Fruit fly (Drosophila melanogaster): ENCODE results near the gene fz2.

Gene fz2

DNA sequence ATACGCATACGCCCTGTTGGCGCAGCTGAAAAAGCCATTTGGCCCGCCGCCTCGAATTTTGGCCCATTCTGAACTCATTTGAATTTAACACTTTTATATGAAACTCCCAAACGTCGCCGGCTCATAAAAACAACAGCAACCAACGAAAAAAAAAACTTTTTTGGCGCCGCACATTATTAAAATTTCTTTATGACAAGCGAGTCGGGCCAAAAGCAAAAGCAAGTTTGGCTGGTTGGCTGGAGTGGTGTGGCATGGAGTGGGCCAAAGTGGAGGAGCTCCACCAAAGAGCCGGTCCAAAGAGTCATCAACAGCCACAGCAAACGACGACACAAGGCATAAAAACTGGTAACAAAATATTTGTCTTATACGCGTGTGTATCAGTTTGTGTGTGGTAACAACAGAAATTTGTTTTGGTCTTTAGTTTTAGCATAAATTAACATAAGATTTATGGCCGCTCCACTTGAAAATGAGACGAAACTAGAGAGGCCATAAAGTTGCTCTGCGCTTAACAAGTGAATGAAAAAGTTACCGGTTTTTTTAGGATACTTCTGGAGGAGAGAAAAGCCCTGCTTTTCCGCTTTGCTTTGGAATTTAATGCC is 35.4 kb downstream of the fz2 start (continued):
- TF ChIP-seq CG12071 (GFP tag; optimal IDR thresholded peaks at IDR 0.05) (no peak), Atf-2 (GFP tag; optimal IDR thresholded peaks at IDR 0.05) (no peak), Med (GFP tag) (peak; percentile 57), emc (GFP tag; optimal IDR thresholded peaks at IDR 0.05) (no peak)

dm6 chr3L:19198772-19199171 is 36.4 kb downstream of the fz2 start:
- TF ChIP-seq abd-A (tag; optimal IDR thresholded peaks at IDR 0.05) (peak; percentile 85), onecut (GFP tag; IDR thresholded peaks at IDR 0.05) (no peak), oc (tag; optimal IDR thresholded peaks at IDR 0.05) (peak; percentile 53), vvl (GFP tag; IDR thresholded peaks at IDR 0.05) (peak; percentile 47; the same call in 1 of the 2 replicates), CG12769 (tag; optimal IDR thresholded peaks at IDR 0.05) (peak; percentile 27), sd (tag; optimal IDR thresholded peaks at IDR 0.05) (peak; percentile 78), NFAT (GFP tag; IDR thresholded peaks at IDR 0.05) (no peak)

DNA sequence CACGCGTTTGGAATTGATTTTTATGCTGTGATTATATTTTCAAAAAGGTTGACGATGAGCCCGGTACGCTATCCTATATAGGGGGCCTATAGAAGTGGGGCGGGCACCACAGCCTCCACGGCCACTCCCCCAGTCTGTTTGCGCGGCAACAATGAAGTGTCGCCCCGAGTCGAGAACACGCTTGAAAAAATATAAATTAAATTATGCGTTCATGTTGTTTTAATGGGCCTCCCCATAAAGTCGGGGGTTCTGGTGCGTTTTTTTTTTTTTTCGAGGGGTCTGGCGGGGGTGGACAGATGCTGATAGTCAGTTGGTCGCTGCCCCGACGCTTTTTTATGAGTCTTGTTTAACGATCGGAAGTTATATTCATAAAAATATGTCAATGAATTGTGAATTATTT is 37.9 kb downstream of the fz2 start:
- TF ChIP-seq gro (GFP tag; optimal IDR thresholded peaks at IDR 0.05) = no peak
- TF ChIP-seq CG32772 (GFP tag; IDR thresholded peaks at IDR 0.05) = 0 out of 2 replicates have a peak, but pooled peaks have one; percentile 34
- no peak for TF ChIP-seq Spps (tag; optimal IDR thresholded peaks at IDR 0.05)
- TF ChIP-seq CG10543 (GFP tag; optimal IDR thresholded peaks at IDR 0.05) = peak; percentile 15
- TF ChIP-seq crol (GFP tag; IDR thresholded peaks at IDR 0.05) = peak; percentile 42; the same call in 1 of the 2 replicates
- 0 out of 2 replicates have a peak, but pooled peaks have one; percentile 8 for TF ChIP-seq E2f2 (GFP tag; IDR thresholded peaks at IDR 0.05)
- 0 out of 2 replicates have a peak, but pooled peaks have one; percentile 29 for TF ChIP-seq NFAT (GFP tag; IDR thresholded peaks at IDR 0.05)
- 0 out of 3 replicates have a peak, but pooled peaks have one; percentile 13 for TF ChIP-seq sr (GFP tag; IDR thresholded peaks at IDR 0.05)
- TF ChIP-seq Opbp (GFP tag; IDR thresholded peaks at IDR 0.05; ENCODE audit: partially characterized antibody) = peak; percentile 40; the same call in 1 of the 3 replicates
- TF ChIP-seq Gug (GFP tag; IDR thresholded peaks at IDR 0.05) = no peak
- 0 out of 3 replicates have a peak, but pooled peaks have one; percentile 56 for TF ChIP-seq CG2199 (GFP tag; IDR thresholded peaks at IDR 0.05)

DNA sequence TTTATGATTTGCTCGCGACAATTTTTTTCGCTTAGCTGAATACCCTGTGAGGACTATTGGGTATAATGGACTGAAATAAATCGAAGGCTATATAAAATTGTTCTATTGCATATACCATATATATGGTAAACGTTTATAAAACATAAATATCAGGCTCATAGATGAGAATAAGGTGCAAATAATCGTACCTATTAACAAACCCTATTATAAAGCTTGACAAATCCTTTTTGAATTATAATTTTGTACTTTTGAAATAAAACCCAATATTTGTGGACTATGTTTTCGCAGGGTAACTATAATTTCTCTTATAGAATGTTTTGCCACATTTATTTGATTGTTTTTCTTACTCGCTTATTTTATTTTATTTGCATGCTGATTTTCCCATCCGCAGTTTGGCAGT is 38.5 kb downstream of the fz2 start:
- TF ChIP-seq CG4730 (GFP tag; IDR thresholded peaks at IDR 0.05) (no peak), sens (GFP tag) (peak; percentile 11)

- no peak for TF ChIP-seq TFAM (GFP tag; optimal IDR thresholded peaks at IDR 0.05)
- TF ChIP-seq CG10274 (GFP tag; optimal IDR thresholded peaks at IDR 0.05) = no peak
- peak; percentile 83 for TF ChIP-seq sd (tag; optimal IDR thresholded peaks at IDR 0.05)
- TF ChIP-seq E2f2 (GFP tag; IDR thresholded peaks at IDR 0.05) = no peak
- TF ChIP-seq stc (GFP tag; IDR thresholded peaks at IDR 0.05) = 0 out of 2 replicates have a peak, but pooled peaks have one; percentile 6
- TF ChIP-seq H15 (GFP tag; IDR thresholded peaks at IDR 0.05) = no peak
- peak; percentile 89 for TF ChIP-seq sr (GFP tag; IDR thresholded peaks at IDR 0.05)
- TF ChIP-seq abd-A (tag; optimal IDR thresholded peaks at IDR 0.05) = peak; percentile 38
- TF ChIP-seq twi (tag; optimal IDR thresholded peaks at IDR 0.05) = peak; percentile 27
- TF ChIP-seq tna (GFP tag; IDR thresholded peaks at IDR 0.05; ENCODE audit: partially characterized antibody) = no peak
- no peak for TF ChIP-seq CG1024 (GFP tag; IDR thresholded peaks at IDR 0.05)
- no peak for TF ChIP-seq CG4730 (GFP tag; IDR thresholded peaks at IDR 0.05)
- TF ChIP-seq crol (GFP tag; IDR thresholded peaks at IDR 0.05) = peak; percentile 77
Measured at dm6 chr3L:19196112-19196511, 39.1 kb downstream of the fz2 start.
